Fruit fly (Drosophila melanogaster): ENCODE results near the gene Ca-beta.
A peak's percentile ranks its signal among the peaks of the same experiment; 100 is the strongest.

The Ca-beta gene

dm6 chr2L:11243912-11244311 is 40.6 kb upstream of the Ca-beta start:
- no peak for TF ChIP-seq Xbp1 (GFP tag; optimal IDR thresholded peaks at IDR 0.05)
- no peak for TF ChIP-seq CG14965 (GFP tag; optimal IDR thresholded peaks at IDR 0.05; ENCODE audit: borderline replicate concordance)
- TF ChIP-seq Hr39 (optimal IDR thresholded peaks at IDR 0.05), result no peak
- TF ChIP-seq lov (optimal IDR thresholded peaks at IDR 0.05), result no peak
- TF ChIP-seq lov (GFP tag; IDR thresholded peaks at IDR 0.05), result no peak
- TF ChIP-seq sens (GFP tag), result peak; percentile 9
- TF ChIP-seq Lpt (GFP tag; optimal IDR thresholded peaks at IDR 0.05), result no peak
- no peak for TF ChIP-seq Mrtf (GFP tag; IDR thresholded peaks at IDR 0.05)
- TF ChIP-seq ind (GFP tag; optimal IDR thresholded peaks at IDR 0.05), result no peak
- no peak for TF ChIP-seq CG6765 (GFP tag; optimal IDR thresholded peaks at IDR 0.05)
- TF ChIP-seq dpn (GFP tag; optimal IDR thresholded peaks at IDR 0.05), result no peak
- TF ChIP-seq Sox102F (GFP tag; optimal IDR thresholded peaks at IDR 0.05), result peak; percentile 19
- TF ChIP-seq dm (GFP tag; optimal IDR thresholded peaks at IDR 0.05), result no peak
- TF ChIP-seq H2.0 (GFP tag; IDR thresholded peaks at IDR 0.05), result no peak
- TF ChIP-seq CG12236 (GFP tag; optimal IDR thresholded peaks at IDR 0.05), result no peak
- TF ChIP-seq CG8478 (optimal IDR thresholded peaks at IDR 0.05), result no peak
- TF ChIP-seq zfh1 (GFP tag; IDR thresholded peaks at IDR 0.05), result no peak
- TF ChIP-seq Hmr (GFP tag; optimal IDR thresholded peaks at IDR 0.05), result peak; percentile 25
- TF ChIP-seq ac (GFP tag; optimal IDR thresholded peaks at IDR 0.05), result no peak
- no peak for TF ChIP-seq CG12104 (GFP tag; optimal IDR thresholded peaks at IDR 0.05)
- no peak for TF ChIP-seq CG2116 (GFP tag; optimal IDR thresholded peaks at IDR 0.05)
- TF ChIP-seq tin (GFP tag; optimal IDR thresholded peaks at IDR 0.05), result no peak
- TF ChIP-seq CG17186 (GFP tag; optimal IDR thresholded peaks at IDR 0.05), result no peak
- TF ChIP-seq CG16813 (GFP tag; IDR thresholded peaks at IDR 0.05; ENCODE audit: partially characterized antibody), result no peak
- TF ChIP-seq CG13424 (tag; optimal IDR thresholded peaks at IDR 0.05), result peak; percentile 19
- TF ChIP-seq exex (tag; optimal IDR thresholded peaks at IDR 0.05), result no peak
- TF ChIP-seq CG18599 (GFP tag; optimal IDR thresholded peaks at IDR 0.05), result peak; percentile 29
- no peak for TF ChIP-seq HLHmδ (GFP tag; optimal IDR thresholded peaks at IDR 0.05)
- TF ChIP-seq CG1832 (GFP tag; optimal IDR thresholded peaks at IDR 0.05), result no peak
- no peak for TF ChIP-seq CG16863 (GFP tag; optimal IDR thresholded peaks at IDR 0.05)
- no peak for TF ChIP-seq ttk (GFP tag; IDR thresholded peaks at IDR 0.05)
- no peak for TF ChIP-seq dimm (GFP tag; IDR thresholded peaks at IDR 0.05)
- no peak for TF ChIP-seq CG7963 (GFP tag; IDR thresholded peaks at IDR 0.05; ENCODE audit: partially characterized antibody)
- TF ChIP-seq crol (GFP tag; IDR thresholded peaks at IDR 0.05), result no peak
- no peak for TF ChIP-seq croc (GFP tag; conservative IDR thresholded peaks at IDR 0.05)
- TF ChIP-seq dati (GFP tag; IDR thresholded peaks at IDR 0.05), result no peak
- TF ChIP-seq CG9932 (GFP tag; IDR thresholded peaks at IDR 0.05), result no peak
- TF ChIP-seq hkb (optimal IDR thresholded peaks at IDR 0.05), result no peak
- no peak for TF ChIP-seq hkb (GFP tag; IDR thresholded peaks at IDR 0.05)
- no peak for TF ChIP-seq CG14441 (GFP tag; IDR thresholded peaks at IDR 0.05)
- peak; percentile 34 for TF ChIP-seq CG15269 (tag; optimal IDR thresholded peaks at IDR 0.05)
- TF ChIP-seq zen2 (GFP tag; IDR thresholded peaks at IDR 0.05; ENCODE audit: partially characterized antibody), result no peak
- TF ChIP-seq CG13123 (GFP tag; optimal IDR thresholded peaks at IDR 0.05), result no peak
- no peak for TF ChIP-seq zf30C (GFP tag; optimal IDR thresholded peaks at IDR 0.05)
- no peak for TF ChIP-seq Lim3 (GFP tag; IDR thresholded peaks at IDR 0.05)
- TF ChIP-seq CG1647 (GFP tag; optimal IDR thresholded peaks at IDR 0.05), result no peak
- TF ChIP-seq CG15479 (GFP tag; optimal IDR thresholded peaks at IDR 0.05), result no peak
- TF ChIP-seq Dip3 (GFP tag; optimal IDR thresholded peaks at IDR 0.05), result no peak
- TF ChIP-seq CG15601 (tag; optimal IDR thresholded peaks at IDR 0.05), result no peak
- TF ChIP-seq ewg (GFP tag; optimal IDR thresholded peaks at IDR 0.05), result no peak
- no peak for TF ChIP-seq peb (GFP tag; IDR thresholded peaks at IDR 0.05)
- TF ChIP-seq Fer3 (tag; optimal IDR thresholded peaks at IDR 0.05), result no peak
- TF ChIP-seq yki (optimal IDR thresholded peaks at IDR 0.05), result no peak
